Fruit fly (Drosophila melanogaster): ENCODE data around the gene fend.

DNA sequence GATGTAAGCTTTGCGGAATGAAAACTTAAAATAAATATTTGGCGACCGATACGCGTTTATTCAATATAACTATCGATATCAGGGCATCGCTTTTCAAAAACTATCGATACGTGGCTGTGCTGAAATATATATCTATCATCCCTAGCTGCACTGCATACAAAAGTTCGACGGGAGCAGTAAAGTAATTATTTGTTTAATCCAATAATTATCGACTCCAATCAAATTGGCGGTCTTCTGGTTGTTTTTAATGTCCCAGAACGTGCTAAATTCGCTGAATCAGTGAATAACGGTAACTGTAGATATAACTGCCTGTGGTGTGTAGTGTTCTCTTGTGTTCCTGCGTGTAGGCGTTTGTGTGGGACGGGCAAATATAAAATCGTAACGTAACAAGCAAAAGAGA lies 28.2 kb upstream of the fend start, which contains the start of gene mei-P26:
- TF ChIP-seq CG8478 (optimal IDR thresholded peaks at IDR 0.05): no peak
- TF ChIP-seq psq (optimal IDR thresholded peaks at IDR 0.05): no peak
- TF ChIP-seq EcR (GFP tag; optimal IDR thresholded peaks at IDR 0.05): no peak
- TF ChIP-seq pan (optimal IDR thresholded peaks at IDR 0.05): no peak
- no peak for TF ChIP-seq usp (GFP tag; optimal IDR thresholded peaks at IDR 0.05)
- no peak for TF ChIP-seq Dll (optimal IDR thresholded peaks at IDR 0.05)

Data from whole organism.